Fruit fly (Drosophila melanogaster) S2 (cell line): ENCODE measurements around the gene Ccdc85.

Experiments
- CG8478 ChIP-seq: fragments of >200 bp; optimal IDR thresholded peaks from 2 replicates; lab custom pipeline; 2018
- CTCF ChIP-seq, 2 experiments: fragments of >200 bp; optimal IDR thresholded peaks; 2 replicates each; lab custom pipeline; 2018

- TF ChIP-seq CG8478 (lab: Kevin White, UChicago) = no peak
- no peak for TF ChIP-seq CTCF (optimal IDR thresholded peaks at IDR 0.05; lab: Kevin White, UChicago)
Observed at dm6 chr2L:2976829-2977228, 22.3 kb upstream of the Ccdc85 start, which contains the start of the genes CG9641 and CG3165.
